Worm (Caenorhabditis elegans) whole organism, late embryonic: ENCODE data around the gene C01G10.4.

ENCODE experiments used
- C08G9.2 ChIP-seq: sonication (generic microtip); optimal IDR thresholded peaks from 2 replicates; lab custom pipeline; 2016; ENCODE audit warnings: mild to moderate bottlenecking, missing genetic modification characterization, moderate library complexity, missing compliant biosample characterization
- C38D4.7 ChIP-seq: fragments of 200-800 bp; sonication (Bioruptor generic); optimal IDR thresholded peaks from 2 replicates; lab custom pipeline; 2018; ENCODE audit warnings: mild to moderate bottlenecking, missing genetic modification characterization, moderate library complexity, missing compliant biosample characterization
- F13H6.1 ChIP-seq: sonication (generic microtip); optimal IDR thresholded peaks from 2 replicates; lab custom pipeline; 2016; ENCODE audit warnings: missing genetic modification characterization, missing compliant biosample characterization
- K02D7.2 ChIP-seq: sonication (generic microtip); optimal IDR thresholded peaks from 2 replicates; lab custom pipeline; 2017; ENCODE audit warnings: mild to moderate bottlenecking, missing genetic modification characterization, missing compliant biosample characterization
- K09A11.1 ChIP-seq: sonication (generic microtip); optimal IDR thresholded peaks from 2 replicates; lab custom pipeline; 2017; ENCODE audit warnings: antibody characterized with exemption, mild to moderate bottlenecking, missing genetic modification characterization, missing compliant biosample characterization; ENCODE audit not compliant: insufficient read depth
- T23F11.4 ChIP-seq: fragments of 200-800 bp; sonication (Bioruptor generic); optimal IDR thresholded peaks from 2 replicates; lab custom pipeline; 2018; ENCODE audit warnings: mild to moderate bottlenecking, missing genetic modification characterization, missing compliant biosample characterization
- Y22D7AL.16 ChIP-seq: sonication (generic microtip); optimal IDR thresholded peaks from 2 replicates; lab custom pipeline; 2016; ENCODE audit warnings: missing genetic modification characterization, missing compliant biosample characterization
- ahr-1 ChIP-seq: sonication (generic microtip); optimal IDR thresholded peaks from 2 replicates; lab custom pipeline; 2016; ENCODE audit warnings: missing genetic modification characterization, missing compliant biosample characterization
- ama-1 ChIP-seq: fragments of 150-350 bp; optimal IDR thresholded peaks from 2 replicates; lab custom pipeline; 2014
- ceh-2 ChIP-seq: sonication (generic microtip); optimal IDR thresholded peaks from 2 replicates; lab custom pipeline; 2016; ENCODE audit warnings: missing genotype, missing genetic modification characterization, missing compliant biosample characterization
- ceh-24 ChIP-seq: sonication (generic microtip); optimal IDR thresholded peaks from 2 replicates; lab custom pipeline; 2016; ENCODE audit warnings: mild to moderate bottlenecking, missing genetic modification characterization, missing compliant biosample characterization
- ceh-30 ChIP-seq: fragments of 150-350 bp; optimal IDR thresholded peaks from 2 replicates; lab custom pipeline; 2014; ENCODE audit warnings: missing biosample characterization, missing genetic modification characterization
- ceh-31 ChIP-seq: sonication (generic microtip); optimal IDR thresholded peaks from 2 replicates; lab custom pipeline; 2016; ENCODE audit warnings: missing genetic modification characterization, missing compliant biosample characterization
- ceh-45 ChIP-seq: fragments of 200-800 bp; sonication (Bioruptor generic); IDR thresholded peaks from 2 replicates; pipeline ENCODE4 v1.3.6; 2022; ENCODE audit warnings: missing genetic modification reagents, missing genetic modification characterization, missing compliant biosample characterization
- ceh-48 ChIP-seq: sonication (generic microtip); optimal IDR thresholded peaks from 2 replicates; lab custom pipeline; 2016; ENCODE audit warnings: missing genetic modification characterization, inconsistent platforms, missing compliant biosample characterization
- ceh-6 ChIP-seq: fragments of 200-800 bp; sonication (Bioruptor generic); optimal IDR thresholded peaks from 2 replicates; lab custom pipeline; 2018; ENCODE audit warnings: mild to moderate bottlenecking, missing genetic modification characterization, missing compliant biosample characterization
- ceh-9 ChIP-seq: sonication (generic microtip); optimal IDR thresholded peaks from 2 replicates; lab custom pipeline; 2016; ENCODE audit warnings: mild to moderate bottlenecking, missing genetic modification characterization, inconsistent platforms, missing compliant biosample characterization
- dmd-4 ChIP-seq: sonication (generic microtip); optimal IDR thresholded peaks from 2 replicates; lab custom pipeline; 2016; ENCODE audit warnings: borderline replicate concordance, missing genetic modification characterization, missing compliant biosample characterization
- dve-1 ChIP-seq: sonication (generic microtip); optimal IDR thresholded peaks from 2 replicates; lab custom pipeline; 2017; ENCODE audit warnings: antibody characterized with exemption, mild to moderate bottlenecking, missing genetic modification characterization, missing compliant biosample characterization
- eyg-1 ChIP-seq: sonication (generic microtip); optimal IDR thresholded peaks from 2 replicates; lab custom pipeline; 2016; ENCODE audit warnings: missing genotype, missing genetic modification characterization, missing compliant biosample characterization
- fkh-10 ChIP-seq: fragments of 150-350 bp; optimal IDR thresholded peaks from 2 replicates; lab custom pipeline; 2014; ENCODE audit warnings: missing biosample characterization, missing genetic modification reagents, missing genetic modification characterization
- fkh-6 ChIP-seq: sonication (generic microtip); optimal IDR thresholded peaks from 2 replicates; lab custom pipeline; 2016; ENCODE audit warnings: missing genetic modification characterization, missing compliant biosample characterization
- gmeb-2 ChIP-seq: sonication (generic microtip); optimal IDR thresholded peaks from 2 replicates; lab custom pipeline; 2016; ENCODE audit warnings: missing genetic modification characterization, inconsistent platforms, missing compliant biosample characterization
- hlh-13 ChIP-seq: fragments of 200-800 bp; sonication (Bioruptor generic); optimal IDR thresholded peaks from 2 replicates; lab custom pipeline; 2018; ENCODE audit warnings: mild to moderate bottlenecking, missing genetic modification characterization, missing compliant biosample characterization
- hlh-15 ChIP-seq: sonication (generic microtip); optimal IDR thresholded peaks from 2 replicates; lab custom pipeline; 2016; ENCODE audit warnings: missing genetic modification characterization, missing compliant biosample characterization
- hlh-30 ChIP-seq: sonication (generic microtip); optimal IDR thresholded peaks from 2 replicates; lab custom pipeline; 2017; ENCODE audit warnings: antibody characterized with exemption, missing genetic modification characterization, missing compliant biosample characterization; ENCODE audit not compliant: insufficient read depth
- hlh-6 ChIP-seq: sonication (generic microtip); optimal IDR thresholded peaks from 2 replicates; lab custom pipeline; 2016; ENCODE audit warnings: missing genotype, missing genetic modification characterization, missing compliant biosample characterization
- hlh-8 ChIP-seq: sonication (generic microtip); optimal IDR thresholded peaks from 2 replicates; lab custom pipeline; 2016; ENCODE audit warnings: missing genotype, missing genetic modification characterization, missing compliant biosample characterization
- lim-6 ChIP-seq: sonication (generic microtip); optimal IDR thresholded peaks from 2 replicates; lab custom pipeline; 2016; ENCODE audit warnings: missing genetic modification characterization, missing compliant biosample characterization
- lin-11 ChIP-seq: fragments of 200-800 bp; sonication (Bioruptor generic); optimal IDR thresholded peaks from 2 replicates; lab custom pipeline; 2018; ENCODE audit warnings: mild to moderate bottlenecking, missing genetic modification characterization, missing compliant biosample characterization
- madf-2 ChIP-seq: sonication (generic microtip); optimal IDR thresholded peaks from 2 replicates; lab custom pipeline; 2017; ENCODE audit warnings: missing genetic modification characterization, missing compliant biosample characterization
- mec-3 ChIP-seq: sonication (generic microtip); optimal IDR thresholded peaks from 2 replicates; lab custom pipeline; 2016; ENCODE audit warnings: borderline replicate concordance, missing genetic modification characterization, missing compliant biosample characterization
- nfya-1 ChIP-seq: sonication (generic microtip); optimal IDR thresholded peaks from 2 replicates; lab custom pipeline; 2017; ENCODE audit warnings: missing genetic modification characterization, mild to moderate bottlenecking, missing compliant biosample characterization, antibody characterized with exemption, moderate library complexity
- nhr-11 ChIP-seq: fragments of 150-350 bp; optimal IDR thresholded peaks from 2 replicates; lab custom pipeline; 2014; ENCODE audit warnings: missing biosample characterization, missing genetic modification characterization
- npax-4 ChIP-seq: sonication (generic microtip); optimal IDR thresholded peaks from 2 replicates; lab custom pipeline; 2016; ENCODE audit warnings: missing genetic modification characterization, missing compliant biosample characterization
- odd-2 ChIP-seq: sonication (generic microtip); optimal IDR thresholded peaks from 2 replicates; lab custom pipeline; 2017; ENCODE audit warnings: antibody characterized with exemption, mild to moderate bottlenecking, missing genetic modification characterization, missing compliant biosample characterization
- pag-3 ChIP-seq: sonication (generic microtip); optimal IDR thresholded peaks from 2 replicates; lab custom pipeline; 2016; ENCODE audit warnings: missing compliant biosample characterization, missing genetic modification characterization, borderline replicate concordance
- pat-9 ChIP-seq: fragments of 200-800 bp; sonication (Bioruptor generic); optimal IDR thresholded peaks from 2 replicates; lab custom pipeline; 2018; ENCODE audit warnings: mild to moderate bottlenecking, missing genetic modification characterization, moderate library complexity, missing compliant biosample characterization
- pha-2 ChIP-seq: sonication (generic microtip); optimal IDR thresholded peaks from 2 replicates; lab custom pipeline; 2017; ENCODE audit warnings: mild to moderate bottlenecking, missing genetic modification characterization, missing compliant biosample characterization
- pqm-1 ChIP-seq: sonication (generic microtip); optimal IDR thresholded peaks from 2 replicates; lab custom pipeline; 2016; ENCODE audit warnings: missing genetic modification characterization, missing compliant biosample characterization
- pros-1 ChIP-seq: fragments of 150-350 bp; optimal IDR thresholded peaks from 2 replicates; lab custom pipeline; 2014; ENCODE audit warnings: missing biosample characterization, missing genetic modification reagents, missing genetic modification characterization
- rnt-1 ChIP-seq: sonication (generic microtip); optimal IDR thresholded peaks from 2 replicates; lab custom pipeline; 2016; ENCODE audit warnings: missing genetic modification characterization, missing compliant biosample characterization
- sdc-2 ChIP-seq: sonication (generic microtip); optimal IDR thresholded peaks from 2 replicates; lab custom pipeline; 2016; ENCODE audit warnings: missing genotype, missing genetic modification characterization, missing compliant biosample characterization
- sox-2 ChIP-seq: fragments of 200-800 bp; sonication (Bioruptor generic); IDR thresholded peaks from 2 replicates; pipeline ENCODE4 v1.3.6; 2022; ENCODE audit warnings: missing genetic modification reagents, missing genetic modification characterization, missing compliant biosample characterization
- sox-4 ChIP-seq: sonication (generic microtip); optimal IDR thresholded peaks from 2 replicates; lab custom pipeline; 2017; ENCODE audit warnings: mild to moderate bottlenecking, missing genetic modification characterization, inconsistent platforms, missing compliant biosample characterization
- syd-9 ChIP-seq: sonication (generic microtip); optimal IDR thresholded peaks from 2 replicates; lab custom pipeline; 2016; ENCODE audit warnings: mild to moderate bottlenecking, missing genetic modification characterization, moderate library complexity, missing compliant biosample characterization
- tbx-7 ChIP-seq: sonication (generic microtip); optimal IDR thresholded peaks from 2 replicates; lab custom pipeline; 2016; ENCODE audit warnings: missing genotype, missing genetic modification characterization, missing compliant biosample characterization
- ttx-3 ChIP-seq: sonication (generic microtip); optimal IDR thresholded peaks from 2 replicates; lab custom pipeline; 2016; ENCODE audit warnings: missing genetic modification reagents, missing genetic modification characterization, missing compliant biosample characterization
- unc-55 ChIP-seq: sonication (generic microtip); optimal IDR thresholded peaks from 2 replicates; lab custom pipeline; 2017; ENCODE audit warnings: missing biosample characterization, missing genetic modification reagents, missing genetic modification characterization
- unc-86 ChIP-seq: sonication (generic microtip); optimal IDR thresholded peaks from 2 replicates; lab custom pipeline; 2016; ENCODE audit warnings: missing genetic modification characterization, missing compliant biosample characterization
- ztf-16 ChIP-seq: sonication (generic microtip); optimal IDR thresholded peaks from 2 replicates; lab custom pipeline; 2017; ENCODE audit warnings: missing genetic modification characterization, missing compliant biosample characterization

The C01G10.4 gene

ce11 chrV:15082291-15082690 is 7.2 kb upstream of the C01G10.4 start, which contains the start of the genes C01G10.10 and C01G10.9 (continued):
- TF ChIP-seq pat-9 (tag; lab: Kevin White, UChicago) (no peak), gmeb-2 (peak; percentile 4), ceh-9 (tag; lab: Kevin White, UChicago) (no peak), ceh-45 (no peak), ahr-1 (tag; lab: Kevin White, UChicago) (no peak), pag-3 (tag; lab: Kevin White, UChicago) (no peak), C08G9.2 (peak; percentile 93), ceh-48 (tag; lab: Kevin White, UChicago) (no peak), odd-2 (no peak), unc-55 (GFP tag; lab: Kevin White, UChicago) (no peak), eyg-1 (tag; lab: Kevin White, UChicago) (peak; percentile 4), T23F11.4 (GFP tag; lab: Kevin White, UChicago) (no peak), hlh-30 (tag; lab: Kevin White, UChicago) (no peak), hlh-15 (tag; lab: Kevin White, UChicago) (no peak), hlh-6 (no peak), dve-1 (tag; lab: Kevin White, UChicago) (no peak), F13H6.1 (tag; lab: Kevin White, UChicago) (peak; percentile 46), ceh-24 (tag; lab: Kevin White, UChicago) (no peak), lim-6 (no peak), mec-3 (tag; lab: Kevin White, UChicago) (no peak), nhr-11 (tag; lab: Kevin White, UChicago) (no peak), ttx-3 (no peak), ceh-31 (tag; lab: Kevin White, UChicago) (peak; percentile 90), ceh-2 (peak; percentile 89), C38D4.7 (no peak), ztf-16 (tag; lab: Kevin White, UChicago) (no peak), hlh-8 (tag; lab: Kevin White, UChicago) (peak; percentile 7), dmd-4 (no peak), K02D7.2 (tag; lab: Kevin White, UChicago) (no peak), pha-2 (tag; lab: Kevin White, UChicago) (no peak), ceh-6 (GFP tag; lab: Kevin White, UChicago) (no peak), sdc-2 (peak; percentile 27), ceh-30 (no peak), lin-11 (no peak), Y22D7AL.16 (no peak), sox-2 (GFP tag; lab: Robert Waterston, UW) (no peak), fkh-6 (tag; lab: Kevin White, UChicago) (peak; percentile 33), ama-1 (no peak), madf-2 (tag; lab: Kevin White, UChicago) (no peak), pros-1 (tag; lab: Kevin White, UChicago) (no peak), syd-9 (no peak), npax-4 (tag; lab: Kevin White, UChicago) (no peak), hlh-13 (GFP tag; lab: Kevin White, UChicago) (no peak), K09A11.1 (tag; lab: Kevin White, UChicago) (no peak), tbx-7 (peak; percentile 90)

DNA sequence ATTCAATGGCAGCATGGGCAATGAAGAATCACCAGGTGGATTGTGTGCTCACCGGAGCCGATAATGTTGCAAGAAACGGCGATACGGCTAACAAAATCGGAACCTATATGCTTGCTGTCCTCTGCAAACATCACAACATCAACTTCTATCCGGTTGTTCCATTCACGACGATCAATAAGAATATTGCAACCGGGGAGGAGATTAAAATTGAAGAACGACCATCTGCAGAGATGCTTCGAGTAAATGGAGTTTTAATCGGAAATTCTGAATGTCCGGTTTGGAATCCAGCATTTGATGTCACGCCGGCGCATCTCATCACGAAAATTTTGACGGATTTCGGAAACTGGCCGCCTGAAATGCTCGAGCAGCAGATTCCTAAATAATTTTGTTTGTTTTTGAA is 5.9 kb upstream of the C01G10.4 start:
- TF ChIP-seq odd-2: no peak
- no peak for TF ChIP-seq fkh-10 (GFP tag; lab: Kevin White, UChicago)
- TF ChIP-seq pqm-1: no peak
- no peak for TF ChIP-seq rnt-1 (tag; lab: Kevin White, UChicago)
- no peak for TF ChIP-seq sox-4 (tag; lab: Kevin White, UChicago)
- TF ChIP-seq ceh-6 (GFP tag; lab: Kevin White, UChicago): no peak
- no peak for TF ChIP-seq hlh-6
- TF ChIP-seq C08G9.2: no peak
- TF ChIP-seq ttx-3: no peak
- no peak for TF ChIP-seq unc-86 (tag; lab: Kevin White, UChicago)
- no peak for TF ChIP-seq nfya-1 (tag; lab: Kevin White, UChicago)
